Worm (Caenorhabditis elegans): ENCODE measurements around the gene K03A11.6.

DNA sequence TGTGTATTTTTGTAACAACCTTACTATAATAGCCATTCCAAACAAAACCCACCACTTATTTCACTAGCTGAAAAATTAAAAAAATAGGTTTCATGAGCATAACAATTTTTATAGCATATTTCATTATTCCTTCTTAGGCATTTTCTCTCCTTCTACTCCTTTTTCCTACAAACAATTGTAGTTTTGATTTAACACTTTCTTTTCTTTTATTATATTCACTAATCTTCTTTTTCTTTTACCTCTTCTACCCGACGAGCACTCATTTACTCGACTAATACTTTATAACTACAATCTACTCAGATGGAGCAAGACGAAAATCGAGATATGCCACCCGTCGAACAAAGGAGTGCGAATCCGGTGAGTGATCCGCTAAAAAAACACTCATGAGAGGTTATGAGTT is 7.4 kb upstream of the K03A11.6 start, which contains the start of gene C53C7.3:
- TF ChIP-seq B0310.2 (tag; optimal IDR thresholded peaks at IDR 0.05) (no peak), ama-1 (optimal IDR thresholded peaks at IDR 0.05) (no peak), tra-4 (tag; optimal IDR thresholded peaks at IDR 0.05) (no peak), flt-1 (GFP tag; IDR thresholded peaks at IDR 0.05) (no peak), tbx-37 (GFP tag; conservative IDR thresholded peaks at IDR 0.05) (no peak), ceh-13 (GFP tag; optimal IDR thresholded peaks at IDR 0.05) (no peak), hnd-1 (tag; optimal IDR thresholded peaks at IDR 0.05) (no peak), tbx-11 (GFP tag; IDR thresholded peaks at IDR 0.05) (no peak), hmbx-1 (tag; optimal IDR thresholded peaks at IDR 0.05) (no peak), F13C5.2 (tag; optimal IDR thresholded peaks at IDR 0.05) (no peak)

Measured in whole organism, early embryonic.